Worm (Caenorhabditis elegans) whole organism, L1 larva: ENCODE measurements around the gene wago-4.

Experiments
- C16A3.4 ChIP-seq: fragments of 150-350 bp; optimal IDR thresholded peaks from 2 replicates; lab custom pipeline; 2014; ENCODE audit warnings: missing biosample characterization, missing genetic modification characterization
- C34B4.2 ChIP-seq: sonication (generic microtip); optimal IDR thresholded peaks from 2 replicates; lab custom pipeline; 2017; ENCODE audit warnings: mild to moderate bottlenecking, missing genetic modification characterization, missing compliant biosample characterization
- Y116A8C.19 ChIP-seq: sonication (generic microtip); optimal IDR thresholded peaks from 2 replicates; lab custom pipeline; 2016; ENCODE audit warnings: missing compliant biosample characterization, missing genetic modification characterization, borderline replicate concordance
- ceh-63 ChIP-seq: fragments of 200-800 bp; sonication (Bioruptor generic); optimal IDR thresholded peaks from 2 replicates; lab custom pipeline; 2018; ENCODE audit warnings: mild to moderate bottlenecking, missing genetic modification characterization, missing compliant biosample characterization
- ceh-82 ChIP-seq, 3 experiments: fragments of 150-350 bp in 1 of 3; sonication (generic microtip) in 2 of 3; optimal IDR thresholded peaks; 2 replicates each; lab custom pipeline; 2014 to 2017; ENCODE audit warnings: missing biosample characterization in 3 of 3, missing genetic modification characterization in 3 of 3
- ceh-88 ChIP-seq: fragments of 200-800 bp; sonication (Bioruptor generic); IDR thresholded peaks from 2 replicates; pipeline ENCODE4 v1.3.6; 2022; ENCODE audit warnings: missing genetic modification characterization, missing compliant biosample characterization
- ces-1 ChIP-seq: fragments of 150-350 bp; optimal IDR thresholded peaks from 2 replicates; lab custom pipeline; 2014; ENCODE audit warnings: missing biosample characterization, missing genetic modification reagents, missing genetic modification characterization
- dpl-1 ChIP-seq, 3 experiments: fragments of 150-350 bp in 2 of 3; sonication (generic microtip) in 1 of 3; optimal IDR thresholded peaks; 2 replicates each; lab custom pipeline; 2014 to 2017; ENCODE audit warnings: missing biosample characterization in 3 of 3, missing genetic modification characterization in 3 of 3, missing genetic modification reagents in 3 of 3
- efl-3 ChIP-seq: fragments of 200-800 bp; sonication (Bioruptor generic); optimal IDR thresholded peaks from 2 replicates; lab custom pipeline; 2018; ENCODE audit warnings: mild to moderate bottlenecking, missing genetic modification characterization, missing compliant biosample characterization
- egl-27 ChIP-seq, 2 experiments: fragments of 150-350 bp in 1 of 2; sonication (generic microtip); optimal IDR thresholded peaks; 3 replicates each; lab custom pipeline; 2017 to 2018; ENCODE audit warnings: missing biosample characterization in 2 of 2, missing genetic modification characterization in 2 of 2, missing genetic modification reagents in 2 of 2
- elt-2 ChIP-seq: sonication (generic microtip); optimal IDR thresholded peaks from 2 replicates; lab custom pipeline; 2016; ENCODE audit warnings: missing genetic modification characterization, mild to moderate bottlenecking, inconsistent platforms, missing compliant biosample characterization, missing genetic modification reagents
- elt-3 ChIP-seq, 6 experiments: fragments of 150-350 bp in 1 of 6; sonication (generic microtip); optimal IDR thresholded peaks; 2 replicates each; lab custom pipeline; 2017 to 2018; ENCODE audit warnings: missing biosample characterization in 6 of 6, missing genetic modification characterization in 6 of 6, inconsistent platforms in 1 of 6
- ets-5 ChIP-seq: fragments of 200-800 bp; sonication (Bioruptor generic); IDR thresholded peaks from 2 replicates; pipeline ENCODE4 v1.3.6; 2022; ENCODE audit warnings: missing genetic modification characterization, missing compliant biosample characterization
- fkh-8 ChIP-seq: sonication (generic microtip); optimal IDR thresholded peaks from 2 replicates; lab custom pipeline; 2016; ENCODE audit warnings: mild to moderate bottlenecking, missing genetic modification characterization, missing compliant biosample characterization
- grh-1 ChIP-seq: fragments of 200-800 bp; sonication (Bioruptor generic); IDR thresholded peaks from 2 replicates; pipeline ENCODE4 v1.3.6; 2022; ENCODE audit warnings: missing genetic modification reagents, missing genetic modification characterization, missing compliant biosample characterization
- hlh-4 ChIP-seq: sonication (generic microtip); optimal IDR thresholded peaks from 2 replicates; lab custom pipeline; 2016; ENCODE audit warnings: mild to moderate bottlenecking, missing genetic modification characterization, missing compliant biosample characterization
- hpl-2 ChIP-seq: fragments of 150-350 bp; optimal IDR thresholded peaks from 2 replicates; lab custom pipeline; 2014; ENCODE audit warnings: missing biosample characterization, missing genetic modification reagents, missing genetic modification characterization
- isw-1 ChIP-seq: fragments of 200-800 bp; sonication (Bioruptor generic); IDR thresholded peaks from 2 replicates; pipeline ENCODE4 v1.3.6; 2022; ENCODE audit warnings: missing genetic modification characterization, missing compliant biosample characterization
- jun-1 ChIP-seq: fragments of 150-350 bp; optimal IDR thresholded peaks from 2 replicates; lab custom pipeline; 2014; ENCODE audit warnings: missing biosample characterization, missing genetic modification reagents, missing genetic modification characterization
- lin-13 ChIP-seq: fragments of 150-350 bp; optimal IDR thresholded peaks from 2 replicates; lab custom pipeline; 2014; ENCODE audit warnings: missing biosample characterization, missing genetic modification reagents, missing genetic modification characterization
- lin-14 ChIP-seq: fragments of 200-800 bp; sonication (Bioruptor generic); optimal IDR thresholded peaks from 2 replicates; lab custom pipeline; 2018; ENCODE audit warnings: mild to moderate bottlenecking, missing genetic modification characterization, moderate library complexity, missing compliant biosample characterization
- lin-15B ChIP-seq: fragments of 150-350 bp; sonication (generic microtip); optimal IDR thresholded peaks from 3 replicates; lab custom pipeline; 2014; ENCODE audit warnings: missing biosample characterization, missing genetic modification characterization
- lin-39 ChIP-seq: fragments of 150-350 bp; optimal IDR thresholded peaks from 2 replicates; lab custom pipeline; 2014; ENCODE audit warnings: missing biosample characterization, missing genetic modification reagents, missing genetic modification characterization
- lir-3 ChIP-seq: sonication (generic microtip); optimal IDR thresholded peaks from 2 replicates; lab custom pipeline; 2016; ENCODE audit warnings: mild to moderate bottlenecking, missing genetic modification characterization, moderate library complexity, missing compliant biosample characterization; ENCODE audit not compliant: poor library complexity
- lsy-2 ChIP-seq, 2 experiments: fragments of 150-350 bp; optimal IDR thresholded peaks; 2 replicates each; lab custom pipeline; 2014; ENCODE audit warnings: missing biosample characterization in 2 of 2, missing genetic modification characterization in 2 of 2
- nhr-11 ChIP-seq: fragments of 150-350 bp; optimal IDR thresholded peaks from 2 replicates; lab custom pipeline; 2014; ENCODE audit warnings: missing biosample characterization, missing genetic modification characterization
- nhr-19 ChIP-seq: fragments of 200-800 bp; sonication (Bioruptor generic); conservative IDR thresholded peaks from 2 replicates; pipeline ENCODE4 v1.3.6; 2022; ENCODE audit warnings: missing genetic modification characterization, missing compliant biosample characterization
- nhr-20 ChIP-seq: sonication (generic microtip); optimal IDR thresholded peaks from 2 replicates; lab custom pipeline; 2016; ENCODE audit warnings: mild to moderate bottlenecking, missing genetic modification characterization, missing compliant biosample characterization
- nhr-237 ChIP-seq: fragments of 150-350 bp; optimal IDR thresholded peaks from 2 replicates; lab custom pipeline; 2014; ENCODE audit warnings: missing biosample characterization, missing genetic modification characterization
- nhr-71 ChIP-seq: sonication (generic microtip); optimal IDR thresholded peaks from 2 replicates; lab custom pipeline; 2016; ENCODE audit warnings: mild to moderate bottlenecking, missing genetic modification characterization, moderate library complexity, missing compliant biosample characterization
- nhr-77 ChIP-seq: fragments of 150-350 bp; optimal IDR thresholded peaks from 2 replicates; lab custom pipeline; 2014; ENCODE audit warnings: missing biosample characterization, missing genetic modification characterization
- nhr-90 ChIP-seq: sonication (generic microtip); optimal IDR thresholded peaks from 2 replicates; lab custom pipeline; 2016; ENCODE audit warnings: mild to moderate bottlenecking, missing genetic modification characterization, missing compliant biosample characterization; ENCODE audit not compliant: poor library complexity
- skn-1 ChIP-seq: fragments of 150-350 bp; optimal IDR thresholded peaks from 2 replicates; lab custom pipeline; 2014; ENCODE audit warnings: missing biosample characterization, missing genetic modification characterization
- snpc-4 ChIP-seq: fragments of 150-350 bp; optimal IDR thresholded peaks from 2 replicates; lab custom pipeline; 2014; ENCODE audit warnings: missing biosample characterization, missing genetic modification characterization
- snu-23 ChIP-seq: sonication (generic microtip); optimal IDR thresholded peaks from 2 replicates; lab custom pipeline; 2016; ENCODE audit warnings: missing genetic modification characterization, missing compliant biosample characterization
- swsn-7 ChIP-seq: sonication (generic microtip); optimal IDR thresholded peaks from 2 replicates; lab custom pipeline; 2016; ENCODE audit warnings: missing genetic modification characterization, missing compliant biosample characterization
- tbx-2 ChIP-seq: sonication (generic microtip); optimal IDR thresholded peaks from 2 replicates; lab custom pipeline; 2016; ENCODE audit warnings: missing genetic modification characterization, missing compliant biosample characterization
- tlp-1 ChIP-seq: fragments of 150-350 bp; optimal IDR thresholded peaks from 2 replicates; lab custom pipeline; 2014; ENCODE audit warnings: missing biosample characterization, missing genetic modification characterization
- unc-130 ChIP-seq: fragments of 150-350 bp; optimal IDR thresholded peaks from 2 replicates; lab custom pipeline; 2017; ENCODE audit warnings: missing biosample characterization, missing genetic modification characterization, inconsistent platforms
- unc-62 ChIP-seq: fragments of 150-350 bp; optimal IDR thresholded peaks from 2 replicates; lab custom pipeline; 2014; ENCODE audit warnings: missing biosample characterization, missing genetic modification reagents, missing genetic modification characterization
- unc-86 ChIP-seq: sonication (generic microtip); optimal IDR thresholded peaks from 2 replicates; lab custom pipeline; 2016; ENCODE audit warnings: missing genetic modification characterization, missing compliant biosample characterization
- unc-98 ChIP-seq: fragments of 200-800 bp; sonication (Bioruptor generic); IDR thresholded peaks from 2 replicates; pipeline ENCODE4 v1.3.6; 2022; ENCODE audit warnings: missing genetic modification characterization, missing compliant biosample characterization
- vab-15 ChIP-seq: sonication (generic microtip); optimal IDR thresholded peaks from 2 replicates; lab custom pipeline; 2017; ENCODE audit warnings: missing genotype, mild to moderate bottlenecking, missing genetic modification characterization, missing compliant biosample characterization
- zip-4 ChIP-seq: fragments of 200-800 bp; sonication (Bioruptor generic); optimal IDR thresholded peaks from 2 replicates; lab custom pipeline; 2018; ENCODE audit warnings: mild to moderate bottlenecking, missing genetic modification characterization, moderate library complexity, missing compliant biosample characterization
- ztf-4 ChIP-seq: fragments of 150-350 bp; optimal IDR thresholded peaks from 2 replicates; lab custom pipeline; 2014; ENCODE audit warnings: missing biosample characterization, missing genetic modification characterization

The wago-4 gene

ce11 chrII:12944587-12945126 lies 25.3 kb downstream of the wago-4 start (continued):
- TF ChIP-seq nhr-20 (peak; percentile 97), snu-23 (peak; percentile 97), dpl-1 (GFP tag; optimal IDR thresholded peaks at IDR 0.05; lab: Kevin White, UChicago) (peak; percentile 57 to 71 (median 69)), C34B4.2 (peak; percentile 83), unc-130 (tag; lab: Kevin White, UChicago) (peak; percentile 88), hpl-2 (GFP tag; lab: Kevin White, UChicago) (peak; percentile 91), snpc-4 (peak; percentile 100), zip-4 (GFP tag; lab: Kevin White, UChicago) (peak; percentile 92), nhr-90 (tag; lab: Kevin White, UChicago) (peak; percentile 99), lir-3 (tag; lab: Kevin White, UChicago) (peak; percentile 72), ztf-4 (tag; lab: Kevin White, UChicago) (peak; percentile 85), lin-14 (peak; percentile 95), tbx-2 (tag; lab: Kevin White, UChicago) (peak; percentile 94), elt-2 (tag; lab: Kevin White, UChicago) (peak; percentile 96), ces-1 (no peak), nhr-19 (GFP tag; lab: Robert Waterston, UW) (peak; percentile 98), grh-1 (GFP tag; lab: Robert Waterston, UW) (peak; percentile 97), lin-13 (GFP tag; lab: Kevin White, UChicago) (peak; percentile 86), unc-98 (GFP tag; lab: Robert Waterston, UW) (peak; percentile 68), isw-1 (GFP tag; lab: Robert Waterston, UW) (peak; percentile 84), C16A3.4 (tag; lab: Kevin White, UChicago) (peak; percentile 63), ceh-82 (tag; optimal IDR thresholded peaks at IDR 0.05; lab: Kevin White, UChicago) (peak; percentile 90 to 94 (median 92)), Y116A8C.19 (tag; lab: Kevin White, UChicago) (peak; percentile 34), swsn-7 (tag; lab: Kevin White, UChicago) (peak; percentile 98), nhr-237 (tag; lab: Kevin White, UChicago) (peak; percentile 46), lin-15B (peak; percentile 35), ceh-88 (GFP tag; lab: Robert Waterston, UW) (peak; percentile 89), jun-1 (tag; lab: Kevin White, UChicago) (peak; percentile 88), elt-3 (tag; optimal IDR thresholded peaks at IDR 0.05; lab: Kevin White, UChicago) (peak; percentile 31 to 82 (median 52)), lsy-2 (tag; optimal IDR thresholded peaks at IDR 0.05; lab: Kevin White, UChicago) (peak; percentile 79 to 85), ceh-63 (GFP tag; lab: Kevin White, UChicago) (no peak), unc-86 (tag; lab: Kevin White, UChicago) (peak; percentile 91), efl-3 (GFP tag; lab: Kevin White, UChicago) (peak; percentile 87), hlh-4 (tag; lab: Kevin White, UChicago) (peak; percentile 49), nhr-71 (tag; lab: Kevin White, UChicago) (peak; percentile 98), skn-1 (peak; percentile 76), lin-39 (tag; lab: Kevin White, UChicago) (peak; percentile 91), tlp-1 (tag; lab: Kevin White, UChicago) (no peak), fkh-8 (peak; percentile 95), nhr-77 (tag; lab: Kevin White, UChicago) (peak; percentile 92), nhr-11 (tag; lab: Kevin White, UChicago) (peak; percentile 70), ets-5 (0 out of 2 replicates have a peak, but pooled peaks have one; percentile 5), vab-15 (no peak), egl-27 (tag; optimal IDR thresholded peaks at IDR 0.05; lab: Kevin White, UChicago) (peak; percentile 12 to 74), unc-62 (GFP tag; lab: Kevin White, UChicago) (no peak)
